Fruit fly (Drosophila melanogaster): ENCODE results near the gene CG3222.

DNA sequence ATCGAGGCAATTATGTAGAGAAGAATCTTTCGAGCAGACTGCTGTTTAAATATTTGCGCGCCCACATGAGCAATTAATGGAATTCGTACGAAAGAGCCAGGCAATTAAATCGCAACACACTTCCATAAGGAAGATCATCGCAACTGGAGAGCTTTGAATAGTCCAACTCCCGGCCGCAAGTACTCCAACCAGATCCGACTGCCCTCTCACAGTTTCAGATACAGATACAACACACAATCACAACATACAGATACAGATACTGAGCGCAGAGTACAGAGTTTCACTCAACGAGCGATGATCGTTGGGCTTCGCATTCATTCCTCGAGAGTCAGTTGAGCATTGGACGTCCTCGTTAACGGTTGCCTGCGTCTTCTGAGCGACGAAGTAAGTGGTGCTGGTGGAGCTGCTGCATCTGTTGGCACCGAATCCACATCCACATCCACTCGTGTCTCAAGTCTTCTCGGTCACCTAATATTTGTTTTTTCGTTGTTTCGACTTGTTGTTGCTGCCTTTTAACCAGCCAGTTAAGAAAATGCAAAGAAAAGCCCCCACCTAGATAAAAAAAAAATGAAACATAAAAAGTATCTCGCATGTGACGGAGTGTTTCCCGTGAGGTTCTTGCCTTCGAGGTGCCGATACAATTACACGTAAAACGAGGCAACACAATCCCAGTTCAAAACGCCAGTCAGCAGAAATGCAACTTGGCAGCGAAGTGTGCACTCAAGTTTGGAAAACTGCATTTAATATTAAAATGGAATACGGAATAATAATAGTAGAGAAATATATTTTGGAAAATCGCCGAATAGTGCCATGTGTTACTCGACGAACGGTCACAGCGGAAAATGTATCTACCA lies 16.0 kb downstream of the CG3222 start, which contains the start of gene LanB2:
- TF ChIP-seq CG8319 (GFP tag; optimal IDR thresholded peaks at IDR 0.05) (no peak), Blimp-1 (GFP tag; optimal IDR thresholded peaks at IDR 0.05) (peak; percentile 52), CG9139 (GFP tag; optimal IDR thresholded peaks at IDR 0.05) (peak; percentile 27), OdsH (GFP tag; optimal IDR thresholded peaks at IDR 0.05) (no peak), Smox (GFP tag; optimal IDR thresholded peaks at IDR 0.05) (no peak), cyc (GFP tag; optimal IDR thresholded peaks at IDR 0.05) (no peak), net (GFP tag; optimal IDR thresholded peaks at IDR 0.05) (peak; percentile 12), Hr39 (GFP tag; optimal IDR thresholded peaks at IDR 0.05) (no peak), Eip78C (GFP tag) (peak; percentile 67), Eip75B (GFP tag; optimal IDR thresholded peaks at IDR 0.05) (no peak), CG32006 (GFP tag; optimal IDR thresholded peaks at IDR 0.05) (no peak), vri (GFP tag; optimal IDR thresholded peaks at IDR 0.05) (peak; percentile 15)

All from whole organism, prepupa.